Worm (Caenorhabditis elegans) whole organism, late embryonic: ENCODE results near the gene T20B3.1.

Source experiments
- C08G9.2 ChIP-seq: sonication (generic microtip); optimal IDR thresholded peaks from 2 replicates; lab custom pipeline; 2016; ENCODE audit warnings: mild to moderate bottlenecking, missing genetic modification characterization, moderate library complexity, missing compliant biosample characterization
- C38D4.7 ChIP-seq: fragments of 200-800 bp; sonication (Bioruptor generic); optimal IDR thresholded peaks from 2 replicates; lab custom pipeline; 2018; ENCODE audit warnings: mild to moderate bottlenecking, missing genetic modification characterization, moderate library complexity, missing compliant biosample characterization
- F13H6.1 ChIP-seq: sonication (generic microtip); optimal IDR thresholded peaks from 2 replicates; lab custom pipeline; 2016; ENCODE audit warnings: missing genetic modification characterization, missing compliant biosample characterization
- K02D7.2 ChIP-seq: sonication (generic microtip); optimal IDR thresholded peaks from 2 replicates; lab custom pipeline; 2017; ENCODE audit warnings: mild to moderate bottlenecking, missing genetic modification characterization, missing compliant biosample characterization
- K09A11.1 ChIP-seq: sonication (generic microtip); optimal IDR thresholded peaks from 2 replicates; lab custom pipeline; 2017; ENCODE audit warnings: antibody characterized with exemption, mild to moderate bottlenecking, missing genetic modification characterization, missing compliant biosample characterization; ENCODE audit not compliant: insufficient read depth
- T23F11.4 ChIP-seq: fragments of 200-800 bp; sonication (Bioruptor generic); optimal IDR thresholded peaks from 2 replicates; lab custom pipeline; 2018; ENCODE audit warnings: mild to moderate bottlenecking, missing genetic modification characterization, missing compliant biosample characterization
- ahr-1 ChIP-seq: sonication (generic microtip); optimal IDR thresholded peaks from 2 replicates; lab custom pipeline; 2016; ENCODE audit warnings: missing genetic modification characterization, missing compliant biosample characterization
- ceh-18 ChIP-seq: sonication (generic microtip); optimal IDR thresholded peaks from 2 replicates; lab custom pipeline; 2016; ENCODE audit warnings: missing genetic modification characterization, missing compliant biosample characterization
- ceh-2 ChIP-seq: sonication (generic microtip); optimal IDR thresholded peaks from 2 replicates; lab custom pipeline; 2016; ENCODE audit warnings: missing genotype, missing genetic modification characterization, missing compliant biosample characterization
- ceh-31 ChIP-seq: sonication (generic microtip); optimal IDR thresholded peaks from 2 replicates; lab custom pipeline; 2016; ENCODE audit warnings: missing genetic modification characterization, missing compliant biosample characterization
- ceh-34 ChIP-seq: sonication (generic microtip); optimal IDR thresholded peaks from 2 replicates; lab custom pipeline; 2016; ENCODE audit warnings: mild to moderate bottlenecking, missing genetic modification characterization, missing compliant biosample characterization
- ceh-45 ChIP-seq: fragments of 200-800 bp; sonication (Bioruptor generic); IDR thresholded peaks from 2 replicates; pipeline ENCODE4 v1.3.6; 2022; ENCODE audit warnings: missing genetic modification reagents, missing genetic modification characterization, missing compliant biosample characterization
- ceh-6 ChIP-seq: fragments of 200-800 bp; sonication (Bioruptor generic); optimal IDR thresholded peaks from 2 replicates; lab custom pipeline; 2018; ENCODE audit warnings: mild to moderate bottlenecking, missing genetic modification characterization, missing compliant biosample characterization
- dmd-4 ChIP-seq: sonication (generic microtip); optimal IDR thresholded peaks from 2 replicates; lab custom pipeline; 2016; ENCODE audit warnings: borderline replicate concordance, missing genetic modification characterization, missing compliant biosample characterization
- dve-1 ChIP-seq: sonication (generic microtip); optimal IDR thresholded peaks from 2 replicates; lab custom pipeline; 2017; ENCODE audit warnings: antibody characterized with exemption, mild to moderate bottlenecking, missing genetic modification characterization, missing compliant biosample characterization
- ets-4 ChIP-seq: sonication (generic microtip); optimal IDR thresholded peaks from 2 replicates; lab custom pipeline; 2016; ENCODE audit warnings: missing genetic modification characterization, missing compliant biosample characterization
- gmeb-2 ChIP-seq: sonication (generic microtip); optimal IDR thresholded peaks from 2 replicates; lab custom pipeline; 2016; ENCODE audit warnings: missing genetic modification characterization, inconsistent platforms, missing compliant biosample characterization
- hlh-6 ChIP-seq: sonication (generic microtip); optimal IDR thresholded peaks from 2 replicates; lab custom pipeline; 2016; ENCODE audit warnings: missing genotype, missing genetic modification characterization, missing compliant biosample characterization
- hlh-8 ChIP-seq: sonication (generic microtip); optimal IDR thresholded peaks from 2 replicates; lab custom pipeline; 2016; ENCODE audit warnings: missing genotype, missing genetic modification characterization, missing compliant biosample characterization
- madf-2 ChIP-seq: sonication (generic microtip); optimal IDR thresholded peaks from 2 replicates; lab custom pipeline; 2017; ENCODE audit warnings: missing genetic modification characterization, missing compliant biosample characterization
- mec-3 ChIP-seq: sonication (generic microtip); optimal IDR thresholded peaks from 2 replicates; lab custom pipeline; 2016; ENCODE audit warnings: borderline replicate concordance, missing genetic modification characterization, missing compliant biosample characterization
- nfya-1 ChIP-seq: sonication (generic microtip); optimal IDR thresholded peaks from 2 replicates; lab custom pipeline; 2017; ENCODE audit warnings: missing genetic modification characterization, mild to moderate bottlenecking, missing compliant biosample characterization, antibody characterized with exemption, moderate library complexity
- odd-2 ChIP-seq: sonication (generic microtip); optimal IDR thresholded peaks from 2 replicates; lab custom pipeline; 2017; ENCODE audit warnings: antibody characterized with exemption, mild to moderate bottlenecking, missing genetic modification characterization, missing compliant biosample characterization
- pat-9 ChIP-seq: fragments of 200-800 bp; sonication (Bioruptor generic); optimal IDR thresholded peaks from 2 replicates; lab custom pipeline; 2018; ENCODE audit warnings: mild to moderate bottlenecking, missing genetic modification characterization, moderate library complexity, missing compliant biosample characterization
- pax-1 ChIP-seq: fragments of 150-350 bp; optimal IDR thresholded peaks from 2 replicates; lab custom pipeline; 2014; ENCODE audit warnings: missing biosample characterization, missing genetic modification characterization
- pha-2 ChIP-seq: sonication (generic microtip); optimal IDR thresholded peaks from 2 replicates; lab custom pipeline; 2017; ENCODE audit warnings: mild to moderate bottlenecking, missing genetic modification characterization, missing compliant biosample characterization
- pqm-1 ChIP-seq: sonication (generic microtip); optimal IDR thresholded peaks from 2 replicates; lab custom pipeline; 2016; ENCODE audit warnings: missing genetic modification characterization, missing compliant biosample characterization
- pros-1 ChIP-seq: fragments of 150-350 bp; optimal IDR thresholded peaks from 2 replicates; lab custom pipeline; 2014; ENCODE audit warnings: missing biosample characterization, missing genetic modification reagents, missing genetic modification characterization
- ref-2 ChIP-seq: sonication (generic microtip); optimal IDR thresholded peaks from 2 replicates; lab custom pipeline; 2016; ENCODE audit warnings: missing genetic modification characterization, missing compliant biosample characterization
- sdc-2 ChIP-seq: sonication (generic microtip); optimal IDR thresholded peaks from 2 replicates; lab custom pipeline; 2016; ENCODE audit warnings: missing genotype, missing genetic modification characterization, missing compliant biosample characterization
- syd-9 ChIP-seq: sonication (generic microtip); optimal IDR thresholded peaks from 2 replicates; lab custom pipeline; 2016; ENCODE audit warnings: mild to moderate bottlenecking, missing genetic modification characterization, moderate library complexity, missing compliant biosample characterization
- tbx-7 ChIP-seq: sonication (generic microtip); optimal IDR thresholded peaks from 2 replicates; lab custom pipeline; 2016; ENCODE audit warnings: missing genotype, missing genetic modification characterization, missing compliant biosample characterization
- ttx-3 ChIP-seq: sonication (generic microtip); optimal IDR thresholded peaks from 2 replicates; lab custom pipeline; 2016; ENCODE audit warnings: missing genetic modification reagents, missing genetic modification characterization, missing compliant biosample characterization
- unc-86 ChIP-seq: sonication (generic microtip); optimal IDR thresholded peaks from 2 replicates; lab custom pipeline; 2016; ENCODE audit warnings: missing genetic modification characterization, missing compliant biosample characterization
- ztf-16 ChIP-seq: sonication (generic microtip); optimal IDR thresholded peaks from 2 replicates; lab custom pipeline; 2017; ENCODE audit warnings: missing genetic modification characterization, missing compliant biosample characterization

T20B3.1 gene

DNA sequence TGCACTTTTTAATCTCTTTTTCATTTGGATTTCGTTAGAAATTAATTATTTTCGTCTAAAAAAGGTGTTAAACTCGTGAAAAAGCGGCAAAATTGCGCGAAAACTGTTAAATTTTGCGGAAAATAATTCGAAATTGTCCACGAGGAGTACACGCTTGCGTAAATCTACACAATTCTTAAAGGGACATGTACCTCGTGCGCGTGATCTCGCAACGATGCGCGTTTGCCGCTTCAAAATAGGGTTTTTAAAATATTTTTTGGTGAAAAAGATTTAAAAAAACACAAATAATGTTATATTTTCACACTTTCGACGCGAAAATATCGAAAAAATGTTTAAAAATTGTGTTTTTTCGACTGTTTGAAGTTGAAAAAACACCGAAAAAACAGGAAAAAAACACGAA, 22.0 kb upstream of the T20B3.1 start:
- TF ChIP-seq dve-1 (no peak), tbx-7 (tag; lab: Kevin White, UChicago) (no peak), pax-1 (tag; lab: Kevin White, UChicago) (no peak), hlh-6 (tag; lab: Kevin White, UChicago) (no peak), hlh-8 (no peak), sdc-2 (tag; lab: Kevin White, UChicago) (no peak), F13H6.1 (tag; lab: Kevin White, UChicago) (no peak), ceh-18 (no peak), ref-2 (tag; lab: Kevin White, UChicago) (no peak), ceh-45 (GFP tag; lab: Robert Waterston, UW) (no peak), ceh-2 (tag; lab: Kevin White, UChicago) (no peak), pros-1 (tag; lab: Kevin White, UChicago) (no peak), C38D4.7 (GFP tag; lab: Kevin White, UChicago) (no peak), odd-2 (tag; lab: Kevin White, UChicago) (no peak), ttx-3 (no peak), C08G9.2 (tag; lab: Kevin White, UChicago) (no peak), madf-2 (tag; lab: Kevin White, UChicago) (no peak), K02D7.2 (tag; lab: Kevin White, UChicago) (no peak)

DNA sequence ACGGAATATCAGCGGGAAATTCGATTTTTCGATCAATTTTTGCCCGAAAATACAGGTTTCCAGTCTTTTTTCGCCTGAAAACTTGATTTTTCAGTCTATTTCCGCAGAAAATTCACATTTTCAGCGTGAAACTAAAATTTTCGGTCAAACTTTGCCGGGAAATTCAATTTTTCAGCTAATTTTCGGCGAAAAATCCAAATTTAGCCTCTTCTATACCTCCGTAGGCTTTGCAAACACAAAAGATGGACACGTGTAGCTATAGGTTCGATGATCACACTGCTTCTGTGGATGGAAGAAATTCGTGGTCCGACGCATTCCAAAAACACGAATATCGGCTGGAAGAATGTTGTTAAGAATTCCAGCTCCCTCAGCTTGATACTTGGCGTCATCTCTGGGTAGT, 21.3 kb upstream of the T20B3.1 start:
- TF ChIP-seq syd-9 (tag; lab: Kevin White, UChicago) = no peak
- TF ChIP-seq ahr-1 (tag; lab: Kevin White, UChicago) = no peak
- no peak for TF ChIP-seq ztf-16 (tag; lab: Kevin White, UChicago)
- TF ChIP-seq madf-2 (tag; lab: Kevin White, UChicago) = no peak
- no peak for TF ChIP-seq odd-2 (tag; lab: Kevin White, UChicago)
- TF ChIP-seq pat-9 (tag; lab: Kevin White, UChicago) = no peak

DNA sequence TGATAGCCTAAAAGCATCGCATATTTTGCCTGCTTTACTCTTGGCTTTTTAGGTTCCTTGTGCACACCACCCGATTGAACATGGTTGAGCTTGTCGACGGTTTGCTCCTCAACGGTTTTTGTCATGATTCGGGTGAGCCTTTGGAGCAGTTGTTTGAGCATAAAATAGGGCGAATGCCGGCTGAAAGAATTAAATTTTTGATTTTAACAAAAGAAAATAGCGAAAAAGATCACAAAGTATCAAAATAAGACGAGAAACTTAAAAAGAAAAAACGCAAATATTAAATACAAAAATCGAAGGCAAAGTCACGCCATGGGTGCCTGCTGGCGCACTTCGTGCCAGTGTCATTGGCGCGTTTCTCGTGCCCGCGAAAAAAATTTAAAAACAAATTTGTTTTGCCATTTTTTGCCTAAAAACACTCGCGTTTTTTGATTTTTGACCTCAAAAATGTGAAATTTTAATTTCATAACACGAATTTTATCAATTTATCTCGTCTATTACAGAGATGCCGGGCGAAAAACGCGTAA, 20.5 kb upstream of the T20B3.1 start, which contains the start of the genes ctps-1 and pus-1:
Gene ctps-1, plus strand, starts transcription at position 51 of the 527 bp plus-strand sequence.
Gene pus-1, minus strand, starts transcription at position 125 of the 527 bp plus-strand sequence.
- TF ChIP-seq nfya-1 (tag; lab: Kevin White, UChicago) (peak; percentile 45), ceh-31 (tag; lab: Kevin White, UChicago) (no peak)

DNA sequence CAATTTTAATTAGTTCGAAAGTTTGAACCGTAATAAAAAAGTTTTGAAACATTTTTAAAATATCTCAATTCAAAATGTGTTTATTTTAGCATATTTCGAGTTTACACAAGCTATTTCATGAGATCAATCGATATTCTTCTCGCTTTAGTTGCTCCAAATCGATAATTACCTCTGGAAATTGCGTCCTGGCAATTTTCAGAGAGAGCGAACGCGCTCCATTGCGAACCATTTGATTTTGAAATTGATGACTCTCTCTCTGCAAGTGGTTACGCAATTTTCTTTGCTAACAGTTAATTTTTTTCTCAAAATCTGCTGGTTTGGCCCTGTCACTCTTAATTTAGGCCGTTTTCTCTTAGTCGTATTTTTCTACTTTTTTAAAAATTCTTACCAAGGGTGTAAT, 14.9 kb upstream of the T20B3.1 start:
- TF ChIP-seq pqm-1 (tag; lab: Kevin White, UChicago) (no peak), pat-9 (tag; lab: Kevin White, UChicago) (no peak), gmeb-2 (tag; lab: Kevin White, UChicago) (no peak), ttx-3 (no peak), mec-3 (tag; lab: Kevin White, UChicago) (no peak), dmd-4 (tag; lab: Kevin White, UChicago) (no peak), K09A11.1 (tag; lab: Kevin White, UChicago) (no peak), ceh-34 (tag; lab: Kevin White, UChicago) (no peak), pax-1 (tag; lab: Kevin White, UChicago) (no peak), ceh-6 (GFP tag; lab: Kevin White, UChicago) (no peak), T23F11.4 (GFP tag; lab: Kevin White, UChicago) (no peak), ets-4 (tag; lab: Kevin White, UChicago) (no peak), pha-2 (tag; lab: Kevin White, UChicago) (no peak), unc-86 (tag; lab: Kevin White, UChicago) (no peak), F13H6.1 (tag; lab: Kevin White, UChicago) (no peak), pros-1 (tag; lab: Kevin White, UChicago) (no peak), ceh-31 (tag; lab: Kevin White, UChicago) (no peak)
